Fruit fly (Drosophila melanogaster) S2 (cell line): ENCODE results near the gene CG14435.

Experiments used
- CG8478 ChIP-seq: fragments of >200 bp; optimal IDR thresholded peaks from 2 replicates; lab custom pipeline; 2018
- CTCF ChIP-seq, 2 experiments: fragments of >200 bp; optimal IDR thresholded peaks; 2 replicates each; lab custom pipeline; 2018

The CG14435 gene

DNA sequence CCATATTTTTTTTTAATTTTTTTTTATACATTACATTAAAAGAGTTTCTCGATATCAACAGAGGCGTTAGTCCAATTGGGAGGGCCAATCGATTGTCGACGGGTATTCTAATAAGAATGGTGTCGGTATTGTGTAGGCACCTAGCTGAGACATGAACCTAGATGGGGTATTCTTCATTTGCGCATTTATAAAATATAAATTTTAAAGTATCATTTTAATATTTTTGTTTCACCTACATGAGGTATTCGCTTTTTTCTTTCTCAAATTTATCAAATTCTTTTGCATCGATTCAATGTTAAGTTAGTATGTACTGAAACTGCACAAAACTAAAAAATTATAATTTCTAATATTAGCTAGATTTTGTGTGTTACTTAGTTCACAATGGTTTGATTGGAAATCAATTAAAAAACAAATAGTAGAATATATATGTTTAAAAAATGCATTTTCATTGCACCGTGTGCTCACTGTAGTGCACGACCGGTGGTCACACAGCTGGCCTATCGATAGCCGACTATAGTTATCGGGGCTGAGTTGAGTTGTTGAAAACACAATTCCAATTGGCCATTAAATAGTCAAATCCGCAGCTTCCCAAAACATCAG lies at the start of gene CG14435, which contains the start of gene Tmf:
Gene CG14435, minus strand, starts transcription at position 81 of the 600 bp plus-strand sequence.
Gene Tmf, plus strand, starts transcription at position 501 of the 600 bp plus-strand sequence.
- TF ChIP-seq CTCF (optimal IDR thresholded peaks at IDR 0.05; lab: Kevin White, UChicago): no peak
- TF ChIP-seq CG8478 (lab: Kevin White, UChicago): no peak

DNA sequence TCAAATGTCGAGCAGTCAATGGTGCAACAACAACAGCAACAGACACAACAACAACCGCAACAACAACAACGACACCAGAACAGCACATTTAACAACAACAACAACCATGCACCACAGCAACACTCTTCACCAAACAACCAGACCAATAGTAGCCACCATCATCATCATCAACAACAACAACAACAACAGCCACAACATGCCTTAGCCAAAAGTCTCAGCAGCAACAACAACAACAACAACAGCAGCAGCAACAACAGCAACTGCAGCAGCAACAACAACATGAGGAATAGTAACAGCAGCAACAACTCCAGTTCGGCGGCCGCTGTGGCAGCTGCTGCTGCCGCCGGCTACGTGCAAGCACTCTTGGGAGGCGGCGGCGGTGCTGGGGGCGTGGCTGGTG lies 32.6 kb upstream of the CG14435 start:
- no peak for TF ChIP-seq CTCF (optimal IDR thresholded peaks at IDR 0.05; lab: Kevin White, UChicago)
- TF ChIP-seq CG8478 (lab: Kevin White, UChicago): no peak

DNA sequence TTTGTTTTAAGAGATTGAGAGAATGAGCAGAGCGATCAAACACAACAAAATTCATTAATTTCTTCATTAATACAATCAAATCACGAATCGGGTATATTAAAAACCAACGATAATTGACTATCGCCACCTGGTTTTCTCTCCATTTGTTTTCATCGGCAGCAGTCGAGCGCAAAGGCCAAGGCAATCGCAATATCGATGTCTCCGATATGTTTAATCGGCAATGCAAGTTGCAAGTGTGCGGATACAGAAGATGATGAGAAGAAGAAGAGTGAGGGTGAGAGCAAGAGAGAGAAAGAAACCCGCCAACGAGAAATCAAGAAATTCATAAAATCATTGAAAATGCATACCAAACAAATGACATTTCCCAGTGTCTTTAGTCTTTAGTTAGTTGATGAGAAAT lies 32.1 kb upstream of the CG14435 start:
- TF ChIP-seq CG8478 (lab: Kevin White, UChicago) (no peak), CTCF (optimal IDR thresholded peaks at IDR 0.05; lab: Kevin White, UChicago) (no peak)

DNA sequence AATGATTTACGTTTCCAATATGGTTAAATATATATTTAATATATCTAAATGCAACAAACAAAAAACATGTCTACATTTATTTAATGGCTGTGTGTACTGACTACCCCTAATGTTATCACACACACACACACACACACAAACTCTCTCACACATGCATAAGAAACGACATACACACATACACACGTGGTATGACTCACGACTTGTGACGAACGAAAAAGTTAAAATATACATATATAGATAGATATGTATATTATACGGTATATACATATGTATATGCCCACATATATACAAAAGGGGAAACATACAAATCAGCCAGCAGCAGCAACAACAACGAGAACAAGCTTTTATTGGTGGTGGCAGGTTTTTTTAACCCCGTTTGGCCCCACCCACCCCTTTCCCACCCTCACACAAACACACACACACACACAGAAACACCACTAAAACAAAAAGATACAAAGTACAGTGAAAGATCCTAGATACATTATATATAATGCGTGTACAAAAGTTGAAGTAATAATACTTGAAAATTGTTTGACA lies 31.3 kb upstream of the CG14435 start:
- no peak for TF ChIP-seq CG8478 (lab: Kevin White, UChicago)
- no peak for TF ChIP-seq CTCF (optimal IDR thresholded peaks at IDR 0.05; lab: Kevin White, UChicago)

DNA sequence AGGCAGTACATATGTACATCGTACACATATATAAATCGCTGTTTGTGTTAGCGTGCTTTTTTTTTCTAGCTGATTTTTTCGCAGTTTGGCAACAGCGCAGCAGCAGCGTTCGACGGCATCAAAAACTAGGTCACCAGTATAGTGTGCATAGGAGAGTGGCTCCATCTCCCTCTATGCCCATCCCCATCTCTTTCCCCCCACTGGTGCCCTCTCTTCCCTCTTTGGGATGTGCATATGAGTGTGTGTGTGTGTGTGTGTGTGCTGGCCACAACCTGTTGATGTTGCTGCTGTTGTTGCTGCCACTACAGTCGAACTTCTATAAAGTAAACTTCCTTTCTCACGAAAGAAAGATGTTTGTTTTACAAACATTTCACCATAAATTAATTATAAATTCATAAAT lies 28.0 kb upstream of the CG14435 start:
- TF ChIP-seq CTCF (optimal IDR thresholded peaks at IDR 0.05; lab: Kevin White, UChicago) (no peak), CG8478 (lab: Kevin White, UChicago) (no peak)

DNA sequence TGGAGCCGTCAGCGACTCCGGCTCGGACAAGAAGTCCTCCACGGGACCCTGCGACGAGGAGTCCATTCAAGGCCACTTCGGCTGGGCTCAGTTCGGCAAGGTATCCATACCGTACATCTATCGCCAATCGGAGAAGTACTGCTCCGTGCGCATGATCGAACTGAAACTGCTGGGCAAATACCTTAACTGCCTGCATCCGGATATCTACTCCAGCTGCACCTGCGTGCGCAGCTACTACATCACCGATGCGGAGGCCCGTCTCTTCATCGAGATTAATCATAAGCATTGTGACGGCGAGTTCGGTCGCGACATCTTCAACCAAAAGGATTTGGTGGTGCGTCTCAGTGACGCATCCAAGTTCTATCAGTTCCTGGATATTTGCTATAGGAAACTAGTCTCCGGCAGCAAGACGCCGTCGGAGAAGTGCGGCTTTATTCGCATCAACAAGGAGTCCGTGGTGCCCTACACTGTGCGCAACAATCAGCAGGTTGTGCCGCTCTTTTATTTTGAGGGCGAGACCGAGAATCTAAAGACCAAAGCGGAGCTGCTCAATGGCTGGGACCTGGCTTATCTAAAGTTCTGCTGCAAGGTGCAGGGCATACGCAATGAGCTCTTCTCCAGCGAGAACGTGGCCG lies 26.2 kb upstream of the CG14435 start:
- TF ChIP-seq CG8478 (lab: Kevin White, UChicago) (no peak), CTCF (optimal IDR thresholded peaks at IDR 0.05; lab: Kevin White, UChicago) (no peak)

DNA sequence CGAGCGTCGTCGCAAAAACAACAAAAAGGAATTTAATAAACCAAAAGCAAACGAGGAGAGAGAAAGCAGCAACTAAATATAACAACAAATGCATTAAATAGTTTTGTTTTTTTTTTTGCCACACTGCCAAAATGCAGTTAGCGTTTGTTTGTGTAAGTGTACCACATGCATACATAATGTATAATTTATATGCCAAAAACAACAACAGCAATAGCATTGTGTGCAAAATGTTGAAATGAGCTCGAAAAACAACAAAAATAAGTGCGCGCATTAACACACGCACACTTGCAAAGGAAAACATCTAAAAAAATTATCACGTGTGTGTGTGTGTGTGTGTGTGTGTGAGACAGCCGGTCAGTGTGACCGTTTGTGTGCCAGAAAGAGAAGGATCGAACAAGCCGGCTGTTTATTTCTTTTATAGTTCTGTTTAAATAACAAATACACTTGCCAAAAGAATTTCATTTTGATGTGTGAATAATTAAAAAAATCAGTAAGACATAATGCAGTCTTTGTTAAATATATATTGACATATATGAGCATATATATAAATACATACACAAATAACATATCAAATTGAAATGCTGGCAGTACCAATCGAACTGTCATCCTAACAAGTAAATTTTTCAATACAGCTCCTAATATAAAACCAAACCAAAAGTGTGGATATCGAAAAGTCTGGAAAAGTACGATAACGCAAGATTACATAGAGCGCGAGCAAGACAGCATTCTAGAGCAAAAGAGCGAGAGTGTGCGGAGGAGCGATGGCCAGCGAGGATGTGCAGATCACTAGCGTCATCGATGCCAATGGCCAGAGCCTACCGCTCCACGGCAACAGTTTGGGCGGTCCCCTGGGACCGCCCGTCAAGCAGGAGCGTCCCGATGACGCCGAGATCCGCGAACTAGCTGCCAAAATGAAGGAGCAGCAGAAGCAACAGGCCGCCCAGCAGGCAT lies 25.2 kb upstream of the CG14435 start:
- TF ChIP-seq CTCF (optimal IDR thresholded peaks at IDR 0.05; lab: Kevin White, UChicago) (no peak), CG8478 (lab: Kevin White, UChicago) (no peak)

DNA sequence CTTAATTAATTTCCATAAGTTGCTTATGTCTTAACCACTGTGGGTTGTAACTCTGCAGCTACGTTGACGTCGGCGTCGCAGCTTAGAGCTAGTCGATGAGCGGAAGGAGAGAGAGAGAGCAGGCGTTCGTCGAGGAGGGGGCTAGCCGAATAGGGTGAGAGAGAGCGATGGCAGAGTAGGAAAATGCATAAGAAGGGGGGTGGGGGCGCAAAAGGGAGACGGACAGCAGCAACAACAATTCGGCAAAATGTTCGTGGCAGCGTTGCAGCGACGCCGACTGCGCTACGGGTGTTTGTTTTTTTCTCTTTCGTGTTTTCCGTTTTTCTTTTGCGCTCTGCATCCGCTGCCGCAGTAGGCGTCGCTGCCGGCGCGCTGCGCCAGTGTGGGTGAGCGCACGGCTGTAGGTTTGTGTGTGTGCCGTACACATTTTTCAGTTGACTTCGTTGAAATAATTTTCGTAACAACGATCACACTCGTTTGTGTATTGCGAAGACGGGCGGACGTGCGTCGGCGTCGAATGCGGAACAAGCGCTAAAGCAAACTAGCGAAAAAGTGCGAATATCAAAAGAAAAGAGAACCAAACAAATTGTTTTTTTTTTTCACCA lies 24.4 kb upstream of the CG14435 start:
- TF ChIP-seq CTCF (optimal IDR thresholded peaks at IDR 0.05; lab: Kevin White, UChicago) (no peak), CG8478 (lab: Kevin White, UChicago) (no peak)

DNA sequence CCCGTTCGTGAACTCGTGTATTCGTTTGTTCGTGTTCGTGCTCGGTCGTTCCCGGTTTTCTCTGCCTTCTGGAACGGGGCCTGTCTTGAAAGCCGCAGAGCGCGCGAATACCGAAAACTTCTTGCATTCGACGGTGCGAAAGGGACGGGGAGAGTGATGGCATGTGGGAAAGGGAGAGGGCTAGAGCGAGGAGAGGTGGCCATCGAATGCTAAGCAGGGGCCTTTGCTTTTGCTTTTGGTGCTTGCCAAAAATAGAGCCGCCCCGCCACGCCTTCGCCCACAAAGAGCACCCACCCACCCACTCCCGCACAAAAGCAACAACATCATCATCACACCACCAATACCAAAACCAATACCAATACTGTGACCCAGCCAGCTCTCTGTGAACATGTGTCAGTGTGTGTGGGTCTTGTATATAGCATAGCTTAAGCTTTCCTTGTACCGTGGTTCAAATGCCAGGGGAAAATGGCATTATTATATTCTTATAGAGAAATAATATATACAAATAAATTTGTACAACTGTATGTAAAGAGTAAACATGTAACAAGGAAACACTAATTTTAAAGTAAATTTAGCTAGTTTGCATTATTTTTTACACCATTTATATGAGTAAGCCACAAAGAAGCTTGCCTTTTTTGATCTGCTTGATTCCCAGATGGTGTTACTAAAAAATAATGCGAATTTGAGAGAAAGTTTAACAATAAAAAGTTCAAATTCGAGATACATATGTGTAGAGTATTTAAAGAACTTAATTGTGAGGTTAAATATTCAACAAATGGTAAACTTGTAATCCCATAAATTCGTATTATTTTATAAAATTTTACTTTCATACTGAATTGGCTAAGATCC lies 23.7 kb upstream of the CG14435 start, which contains the start of gene CG14434:
Gene CG14434, minus strand, starts transcription at position 20 of the 849 bp plus-strand sequence.
- TF ChIP-seq CTCF (optimal IDR thresholded peaks at IDR 0.05; lab: Kevin White, UChicago) (no peak), CG8478 (lab: Kevin White, UChicago) (no peak)

DNA sequence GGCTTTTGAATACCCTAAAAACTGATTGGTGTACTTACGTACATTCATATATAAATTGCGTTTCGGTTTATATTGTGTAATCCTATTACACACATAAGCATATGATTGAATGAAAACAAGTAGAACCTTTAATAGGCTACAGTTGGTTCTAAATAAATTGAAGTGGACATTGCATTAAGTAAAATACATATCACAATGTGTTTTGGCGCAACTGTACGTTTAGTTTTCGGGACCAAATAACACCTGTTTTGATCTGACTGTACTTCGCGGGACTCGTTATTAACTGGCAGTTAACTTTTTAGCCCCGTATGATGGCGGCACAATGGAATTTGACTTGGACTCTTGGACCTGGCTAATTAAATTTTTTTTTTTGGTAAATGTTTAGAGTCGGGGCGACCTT lies 23.0 kb upstream of the CG14435 start:
- TF ChIP-seq CTCF (optimal IDR thresholded peaks at IDR 0.05; lab: Kevin White, UChicago): no peak
- no peak for TF ChIP-seq CG8478 (lab: Kevin White, UChicago)

DNA sequence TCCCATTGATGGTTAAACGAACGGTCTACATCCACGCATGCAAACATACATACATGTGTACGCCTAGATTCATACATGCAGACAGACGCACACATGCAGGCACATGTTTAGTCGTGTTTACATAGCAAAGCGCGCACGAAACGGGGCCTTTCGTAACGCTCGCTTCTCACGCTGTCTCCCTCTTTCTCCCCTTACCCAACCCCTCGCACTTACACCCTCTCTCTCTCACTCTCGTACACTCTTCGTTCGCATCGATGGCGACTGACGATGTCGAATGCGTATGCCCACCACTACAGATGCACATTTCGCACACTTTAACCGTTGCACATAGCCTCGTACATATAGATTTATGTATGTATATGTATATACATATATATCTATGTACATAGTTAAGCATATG lies 22.3 kb upstream of the CG14435 start:
- no peak for TF ChIP-seq CG8478 (lab: Kevin White, UChicago)
- no peak for TF ChIP-seq CTCF (optimal IDR thresholded peaks at IDR 0.05; lab: Kevin White, UChicago)

DNA sequence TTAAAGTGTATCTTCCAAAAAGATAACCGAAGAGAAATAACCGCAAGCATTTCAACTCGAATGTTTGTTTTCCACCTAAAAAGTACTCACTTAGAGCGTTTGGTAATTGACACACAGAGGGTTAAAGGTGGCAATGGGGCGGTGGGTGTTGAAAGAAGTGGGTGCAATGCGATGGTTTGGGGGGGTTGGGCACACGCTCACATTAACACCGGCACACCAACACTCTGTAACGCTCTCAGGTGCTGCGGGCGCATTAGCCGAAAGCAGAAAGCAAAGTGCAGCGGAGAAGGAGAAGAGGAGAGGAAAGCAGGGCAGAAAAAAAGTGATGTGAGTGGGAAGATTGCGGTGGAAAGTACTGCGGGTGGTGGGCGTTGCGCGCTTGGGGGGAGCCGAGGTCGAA lies 21.3 kb upstream of the CG14435 start:
- TF ChIP-seq CTCF (optimal IDR thresholded peaks at IDR 0.05; lab: Kevin White, UChicago) (no peak), CG8478 (lab: Kevin White, UChicago) (no peak)

DNA sequence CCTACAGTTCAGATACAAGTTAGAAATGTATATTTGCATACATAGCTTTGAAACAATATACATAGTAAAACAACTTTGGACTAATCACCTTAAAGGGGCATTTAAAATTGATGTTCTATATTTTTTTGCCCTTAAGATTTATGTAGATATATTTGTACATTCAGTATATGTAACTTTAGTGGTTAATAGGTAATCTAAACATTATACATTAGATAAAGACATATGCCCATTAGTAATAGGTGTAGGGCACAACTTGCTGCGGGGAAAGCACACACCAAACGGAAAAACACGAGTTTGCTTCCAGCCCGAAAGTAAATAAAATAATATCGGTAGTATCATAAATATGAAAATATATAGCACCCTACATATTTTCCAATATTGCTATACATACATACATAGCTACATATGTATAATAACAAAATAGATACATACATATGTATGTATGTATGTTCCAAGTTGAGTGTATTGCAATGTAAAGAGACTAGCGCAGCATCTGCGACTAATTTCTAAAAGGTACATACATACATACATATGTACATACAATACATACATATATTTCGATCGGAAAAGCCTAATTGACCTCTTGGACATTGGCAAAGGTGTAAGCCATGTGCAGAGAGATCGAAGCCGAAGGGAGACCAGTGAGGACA lies 19.7 kb upstream of the CG14435 start, which contains the start of gene CG43736:
Gene CG43736, plus strand, starts transcription at position 600 of the 650 bp plus-strand sequence.
- no peak for TF ChIP-seq CTCF (optimal IDR thresholded peaks at IDR 0.05; lab: Kevin White, UChicago)
- no peak for TF ChIP-seq CG8478 (lab: Kevin White, UChicago)
